Fruit fly (Drosophila melanogaster) whole organism, embryonic: Measurements from ENCODE around the gene CG32333.
A peak's percentile ranks its signal among the peaks of the same experiment; 100 is the strongest.

Source experiments
- Atf3 ChIP-seq: fragments of 200-800 bp; sonication (Bioruptor generic); optimal IDR thresholded peaks from 3 replicates; lab custom pipeline; 2016; ENCODE audit warnings: missing biosample characterization, missing genetic modification characterization
- BEAF-32 ChIP-seq: fragments of 200-800 bp; sonication (Bioruptor generic); optimal IDR thresholded peaks from 3 replicates; lab custom pipeline; 2017; ENCODE audit warnings: missing biosample characterization, missing genetic modification characterization, mild to moderate bottlenecking, moderate library complexity, missing genetic modification reagents
- CG12236 ChIP-seq: fragments of 200-800 bp; sonication (Bioruptor generic); optimal IDR thresholded peaks from 2 replicates; lab custom pipeline; 2016; ENCODE audit warnings: missing biosample characterization, missing genetic modification characterization
- CG13296 ChIP-seq: fragments of 200-800 bp; sonication (Bioruptor generic); optimal IDR thresholded peaks from 3 replicates; lab custom pipeline; 2018; ENCODE audit warnings: missing biosample characterization, mild to moderate bottlenecking, missing genetic modification characterization
- CG15514 ChIP-seq: fragments of 200-800 bp; sonication (Bioruptor generic); optimal IDR thresholded peaks from 3 replicates; lab custom pipeline; 2017; ENCODE audit warnings: missing biosample characterization, missing genetic modification characterization, mild to moderate bottlenecking, moderate library complexity, missing genetic modification reagents
- CG1603 ChIP-seq: fragments of 200-800 bp; sonication (Bioruptor generic); optimal IDR thresholded peaks from 2 replicates; lab custom pipeline; 2019; ENCODE audit warnings: missing biosample characterization, mild to moderate bottlenecking, missing genetic modification characterization, moderate library complexity
- CG17612 ChIP-seq: fragments of 200-800 bp; sonication (Bioruptor generic); IDR thresholded peaks from 2 replicates; pipeline ENCODE4 v1.3.6; 2022; ENCODE audit warnings: missing biosample characterization, missing genetic modification characterization
- CG18619 ChIP-seq: fragments of 200-800 bp; sonication (Bioruptor generic); optimal IDR thresholded peaks from 3 replicates; lab custom pipeline; 2017; ENCODE audit warnings: missing biosample characterization, mild to moderate bottlenecking, missing genetic modification characterization
- CG2116 ChIP-seq: fragments of 200-800 bp; sonication (Bioruptor generic); optimal IDR thresholded peaks from 3 replicates; lab custom pipeline; 2018; ENCODE audit warnings: missing biosample characterization, mild to moderate bottlenecking, missing genetic modification characterization
- CG2129 ChIP-seq: fragments of 200-800 bp; sonication (Bioruptor generic); IDR thresholded peaks from 2 replicates; pipeline ENCODE4 v1.3.6; 2022; ENCODE audit warnings: missing biosample characterization, missing genetic modification characterization; ENCODE audit not compliant: partially characterized antibody
- CG32767 ChIP-seq: fragments of 200-800 bp; sonication (Bioruptor generic); IDR thresholded peaks from 2 replicates; pipeline ENCODE4 v1.3.6; 2022; ENCODE audit warnings: missing biosample characterization, missing genetic modification characterization
- CG34422 ChIP-seq: fragments of 200-800 bp; sonication (Bioruptor generic); IDR thresholded peaks from 3 replicates; pipeline ENCODE4 v1.3.6; 2022; ENCODE audit warnings: missing biosample characterization, missing genetic modification characterization
- CG4328 ChIP-seq: fragments of 200-800 bp; sonication (Bioruptor generic); optimal IDR thresholded peaks from 3 replicates; lab custom pipeline; 2017; ENCODE audit warnings: missing biosample characterization, missing genetic modification reagents, missing genetic modification characterization
- CG5180 ChIP-seq: fragments of 200-800 bp; sonication (Bioruptor generic); optimal IDR thresholded peaks from 3 replicates; lab custom pipeline; 2017; ENCODE audit warnings: missing biosample characterization, missing genetic modification characterization, mild to moderate bottlenecking, moderate library complexity, missing genetic modification reagents
- CG7372 ChIP-seq: fragments of 200-800 bp; sonication (Bioruptor generic); IDR thresholded peaks from 2 replicates; pipeline ENCODE4 v1.3.6; 2022; ENCODE audit warnings: missing biosample characterization, missing genetic modification characterization
- CG9727 ChIP-seq: fragments of 200-800 bp; sonication (Bioruptor generic); optimal IDR thresholded peaks from 3 replicates; lab custom pipeline; 2017; ENCODE audit warnings: missing biosample characterization, mild to moderate bottlenecking, missing genetic modification characterization
- CG9797 ChIP-seq: fragments of 200-800 bp; sonication (Bioruptor generic); optimal IDR thresholded peaks from 3 replicates; lab custom pipeline; 2018; ENCODE audit warnings: missing biosample characterization, mild to moderate bottlenecking, missing genetic modification characterization
- CkIIα-i1 ChIP-seq: fragments of 200-800 bp; sonication (Bioruptor generic); IDR thresholded peaks from 2 replicates; pipeline ENCODE4 v1.3.6; 2022; ENCODE audit warnings: missing biosample characterization, missing genetic modification characterization
- D19B ChIP-seq: fragments of 200-800 bp; sonication (Bioruptor generic); optimal IDR thresholded peaks from 2 replicates; lab custom pipeline; 2017; ENCODE audit warnings: missing biosample characterization, mild to moderate bottlenecking, missing genetic modification characterization
- Dll ChIP-seq: fragments of 200-800 bp; sonication (Bioruptor generic); IDR thresholded peaks from 4 replicates; pipeline ENCODE4 v1.3.6; 2022; ENCODE audit warnings: missing biosample characterization, missing genetic modification characterization; ENCODE audit not compliant: partially characterized antibody
- Fer1 ChIP-seq: fragments of 200-800 bp; sonication (Bioruptor generic); optimal IDR thresholded peaks from 2 replicates; lab custom pipeline; 2017; ENCODE audit warnings: missing biosample characterization, mild to moderate bottlenecking, missing genetic modification characterization
- Hr78 ChIP-seq, 2 experiments: fragments of 200-800 bp in 1 of 2; fragments of >200 bp in 1 of 2; sonication (Bioruptor generic) in 1 of 2; optimal IDR thresholded peaks; 2 replicates each; lab custom pipeline; 2017 to 2019; ENCODE audit warnings: missing biosample characterization in 2 of 2, missing genetic modification characterization in 2 of 2, mild to moderate bottlenecking in 1 of 2, moderate library complexity in 1 of 2
- Mes4 ChIP-seq: fragments of 200-800 bp; sonication (Bioruptor generic); optimal IDR thresholded peaks from 2 replicates; lab custom pipeline; 2016; ENCODE audit warnings: missing biosample characterization, missing genetic modification characterization
- Myb ChIP-seq: fragments of 200-800 bp; sonication (Bioruptor generic); optimal IDR thresholded peaks from 2 replicates; lab custom pipeline; 2016; ENCODE audit warnings: missing biosample characterization, missing genetic modification characterization
- Sry-δ ChIP-seq: fragments of 200-800 bp; sonication (Bioruptor generic); optimal IDR thresholded peaks from 2 replicates; lab custom pipeline; 2016; ENCODE audit warnings: missing biosample characterization, missing genetic modification characterization
- amos ChIP-seq: fragments of 200-800 bp; sonication (Bioruptor generic); IDR thresholded peaks from 2 replicates; pipeline ENCODE4 v1.3.6; 2022; ENCODE audit warnings: missing biosample characterization, missing genetic modification characterization; ENCODE audit not compliant: partially characterized antibody
- aop ChIP-seq: fragments of 200-800 bp; sonication (Bioruptor generic); IDR thresholded peaks from 2 replicates; pipeline ENCODE4 v1.3.6; 2022; ENCODE audit warnings: missing biosample characterization, missing genetic modification characterization
- ap ChIP-seq: fragments of 200-800 bp; sonication (Bioruptor generic); IDR thresholded peaks from 2 replicates; pipeline ENCODE4 v1.3.6; 2022; ENCODE audit warnings: missing biosample characterization, missing genetic modification characterization
- caup ChIP-seq: fragments of 200-800 bp; sonication (Bioruptor generic); optimal IDR thresholded peaks from 3 replicates; lab custom pipeline; 2017; ENCODE audit warnings: missing biosample characterization, mild to moderate bottlenecking, missing genetic modification characterization, moderate library complexity; ENCODE audit not compliant: severe bottlenecking
- chinmo ChIP-seq: fragments of 200-800 bp; sonication (Bioruptor generic); IDR thresholded peaks from 4 replicates; pipeline ENCODE4 v1.3.6; 2022; ENCODE audit warnings: missing biosample characterization, missing genetic modification characterization; ENCODE audit not compliant: partially characterized antibody
- exex ChIP-seq: fragments of 200-800 bp; sonication (Bioruptor generic); optimal IDR thresholded peaks from 4 replicates; lab custom pipeline; 2018; ENCODE audit warnings: missing biosample characterization, mild to moderate bottlenecking, missing genetic modification characterization, moderate library complexity
- gfzf ChIP-seq: fragments of 200-800 bp; sonication (Bioruptor generic); optimal IDR thresholded peaks from 2 replicates; lab custom pipeline; 2016; ENCODE audit warnings: missing biosample characterization, mild to moderate bottlenecking, missing genetic modification characterization, moderate library complexity
- hb ChIP-seq: fragments of 200-800 bp; sonication (Bioruptor generic); IDR thresholded peaks from 3 replicates; pipeline ENCODE4 v1.3.6; 2022; ENCODE audit warnings: missing biosample characterization, missing genetic modification characterization; ENCODE audit not compliant: partially characterized antibody
- lov ChIP-seq, 2 experiments: fragments of 200-800 bp in 1 of 2; fragments of >200 bp in 1 of 2; sonication (Bioruptor generic) in 1 of 2; IDR thresholded peaks in 1 of 2; optimal IDR thresholded peaks in 1 of 2; 2 replicates in 1 of 2; 3 replicates in 1 of 2; pipeline versions ENCODE4 v1.3.6 to Lab custom; 2017 to 2022; ENCODE audit warnings: missing biosample characterization in 1 of 2, missing genetic modification characterization in 1 of 2
- pan ChIP-seq, 4 experiments: fragments of >200 bp in 3 of 4; fragments of 200-800 bp in 1 of 4; sonication (Bioruptor generic) in 1 of 4; optimal IDR thresholded peaks in 3 of 4; IDR thresholded peaks in 1 of 4; 2 replicates each; pipeline versions ENCODE4 v1.3.6 to Lab custom; 2017 to 2022; ENCODE audit warnings: missing biosample characterization in 2 of 4, missing genetic modification characterization in 2 of 4, mixed read lengths in 1 of 4
- phol ChIP-seq: fragments of 200-800 bp; sonication (Bioruptor generic); optimal IDR thresholded peaks from 3 replicates; lab custom pipeline; 2018; ENCODE audit warnings: missing biosample characterization, mild to moderate bottlenecking, missing genetic modification characterization, moderate library complexity
- psq ChIP-seq: fragments of 200-800 bp; sonication (Bioruptor generic); optimal IDR thresholded peaks from 2 replicates; lab custom pipeline; 2017; ENCODE audit warnings: missing biosample characterization, missing genetic modification characterization
- pzg ChIP-seq: fragments of 200-800 bp; sonication (Bioruptor generic); optimal IDR thresholded peaks from 3 replicates; lab custom pipeline; 2018; ENCODE audit warnings: missing biosample characterization, mild to moderate bottlenecking, missing genetic modification characterization, moderate library complexity
- row ChIP-seq: fragments of 200-800 bp; sonication (Bioruptor generic); IDR thresholded peaks from 3 replicates; pipeline ENCODE4 v1.3.6; 2022; ENCODE audit warnings: missing biosample characterization, missing genetic modification characterization
- sc ChIP-seq, 3 experiments: fragments of >200 bp in 2 of 3; fragments of 200-800 bp in 1 of 3; sonication (Bioruptor generic) in 1 of 3; optimal IDR thresholded peaks; 2 replicates in 2 of 3; 3 replicates in 1 of 3; lab custom pipeline; 2017; ENCODE audit warnings: mild to moderate bottlenecking in 1 of 3, missing biosample characterization in 1 of 3, missing genetic modification characterization in 1 of 3, missing genetic modification reagents in 1 of 3
- sens ChIP-seq: fragments of 200-800 bp; sonication (Bioruptor generic); peaks from one replicate; lab custom pipeline; 2016; ENCODE audit warnings: missing biosample characterization, missing genetic modification characterization
- shn ChIP-seq: fragments of 200-800 bp; sonication (Bioruptor generic); optimal IDR thresholded peaks from 3 replicates; lab custom pipeline; 2016; ENCODE audit warnings: missing biosample characterization, missing genetic modification characterization
- sisA ChIP-seq: fragments of 200-800 bp; sonication (Bioruptor generic); IDR thresholded peaks from 2 replicates; pipeline ENCODE4 v1.3.6; 2022; ENCODE audit warnings: missing biosample characterization, missing genetic modification characterization
- stwl ChIP-seq: fragments of 200-800 bp; sonication (Bioruptor generic); optimal IDR thresholded peaks from 3 replicates; lab custom pipeline; 2018; ENCODE audit warnings: missing biosample characterization, mild to moderate bottlenecking, missing genetic modification characterization, moderate library complexity
- tna ChIP-seq: fragments of 200-800 bp; sonication (Bioruptor generic); IDR thresholded peaks from 2 replicates; pipeline ENCODE4 v1.3.6; 2022; ENCODE audit warnings: missing biosample characterization, missing genetic modification characterization; ENCODE audit not compliant: partially characterized antibody
- usp ChIP-seq: fragments of >200 bp; optimal IDR thresholded peaks from 2 replicates; lab custom pipeline; 2017; ENCODE audit warnings: missing biosample characterization, missing genetic modification characterization
- vnd ChIP-seq: fragments of 200-800 bp; sonication (Bioruptor generic); IDR thresholded peaks from 3 replicates; pipeline ENCODE4 v1.3.6; 2022; ENCODE audit warnings: missing biosample characterization, missing genetic modification characterization; ENCODE audit not compliant: partially characterized antibody

The CG32333 gene

dm6 chr3L:1331542-1331941 is 55.8 kb downstream of the CG32333 start, which contains the start of gene msd1 (continued):
- TF ChIP-seq Dll (GFP tag; lab: Robert Waterston, UW) (peak; percentile 58; the same call in 2 of the 4 replicates), Fer1 (GFP tag; lab: Kevin White, UChicago) (peak; percentile 7), shn (GFP tag; lab: Kevin White, UChicago) (no peak), aop (GFP tag; lab: Robert Waterston, UW) (no peak), Myb (GFP tag; lab: Kevin White, UChicago) (peak; percentile 61), Hr78 (GFP tag; optimal IDR thresholded peaks at IDR 0.05; lab: Kevin White, UChicago) (no peak), CG1603 (peak; percentile 54), sc (optimal IDR thresholded peaks at IDR 0.05; lab: Kevin White, UChicago) (no peak), sc (GFP tag; optimal IDR thresholded peaks at IDR 0.05; lab: Kevin White, UChicago) (no peak), CG15514 (peak; percentile 33), row (GFP tag; lab: Robert Waterston, UW) (no peak), BEAF-32 (GFP tag; lab: Kevin White, UChicago) (peak; percentile 32), CG9797 (GFP tag; lab: Kevin White, UChicago) (peak; percentile 63), ap (GFP tag; lab: Robert Waterston, UW) (no peak), D19B (GFP tag; lab: Kevin White, UChicago) (no peak), sens (peak; percentile 48), Sry-δ (GFP tag; lab: Kevin White, UChicago) (peak; percentile 35), CG9727 (GFP tag; lab: Kevin White, UChicago) (no peak), stwl (tag; lab: Kevin White, UChicago) (peak; percentile 5), Mes4 (GFP tag; lab: Kevin White, UChicago) (no peak)

- TF ChIP-seq CkIIα-i1 (GFP tag; lab: Robert Waterston, UW), result no peak
- TF ChIP-seq CG17612 (GFP tag; lab: Robert Waterston, UW), result no peak
- no peak for TF ChIP-seq CG13296 (GFP tag; lab: Kevin White, UChicago)
- TF ChIP-seq sisA (GFP tag; lab: Robert Waterston, UW), result no peak
- 0 out of 3 replicates have a peak, but pooled peaks have one; percentile 47 for TF ChIP-seq hb (GFP tag; lab: Robert Waterston, UW)
- peak; percentile 28 for TF ChIP-seq CG2116 (GFP tag; lab: Kevin White, UChicago)
- no peak for TF ChIP-seq CG7372 (GFP tag; lab: Robert Waterston, UW)
- peak; percentile 28 for TF ChIP-seq pzg (GFP tag; lab: Kevin White, UChicago)
- no peak for TF ChIP-seq pan (optimal IDR thresholded peaks at IDR 0.05; lab: Kevin White, UChicago)
- no peak for TF ChIP-seq pan (GFP tag; optimal IDR thresholded peaks at IDR 0.05 in 1 of 2, IDR thresholded peaks at IDR 0.05 in 1 of 2)
- TF ChIP-seq CG34422 (GFP tag; lab: Robert Waterston, UW), result no peak
- TF ChIP-seq CG5180 (GFP tag; lab: Kevin White, UChicago), result no peak
- TF ChIP-seq CG32767 (GFP tag; lab: Robert Waterston, UW), result no peak
- TF ChIP-seq CG18619 (GFP tag; lab: Kevin White, UChicago), result no peak
- peak; percentile 24 for TF ChIP-seq gfzf (GFP tag; lab: Kevin White, UChicago)
- TF ChIP-seq CG2129 (GFP tag; lab: Robert Waterston, UW), result no peak
- peak; percentile 10 for TF ChIP-seq phol (tag; lab: Kevin White, UChicago)
- no peak for TF ChIP-seq Atf3
- peak; percentile 14; the same call in 1 of the 2 replicates for TF ChIP-seq amos (GFP tag; lab: Robert Waterston, UW)
- TF ChIP-seq CG4328 (GFP tag; lab: Kevin White, UChicago), result no peak
- no peak for TF ChIP-seq caup (GFP tag; lab: Kevin White, UChicago)
- no peak for TF ChIP-seq lov (optimal IDR thresholded peaks at IDR 0.05; lab: Kevin White, UChicago)
- no peak for TF ChIP-seq lov (GFP tag; IDR thresholded peaks at IDR 0.05; lab: Robert Waterston, UW)
- TF ChIP-seq usp (GFP tag; lab: Kevin White, UChicago), result no peak
- TF ChIP-seq vnd, result no peak
- no peak for TF ChIP-seq exex (tag; lab: Kevin White, UChicago)
- no peak for TF ChIP-seq tna (GFP tag; lab: Robert Waterston, UW)
- no peak for TF ChIP-seq CG12236 (GFP tag; lab: Kevin White, UChicago)
- no peak for TF ChIP-seq psq (GFP tag; lab: Kevin White, UChicago)
- 0 out of 4 replicates have a peak, but pooled peaks have one; percentile 62 for TF ChIP-seq chinmo (GFP tag; lab: Robert Waterston, UW)
Measured at dm6 chr3L:1332973-1333372, 57.2 kb downstream of the CG32333 start, which contains the start of gene msd5. Gene msd5 (minus strand): TSS chr3L:1333146.
